Worm (Caenorhabditis elegans) whole organism, early embryonic: Measurements from ENCODE around the gene hmg-12.

ENCODE experiments used
- B0310.2 ChIP-seq: sonication (generic microtip); optimal IDR thresholded peaks from 2 replicates; lab custom pipeline; 2016; ENCODE audit warnings: mild to moderate bottlenecking, missing genetic modification characterization, missing compliant biosample characterization
- F13C5.2 ChIP-seq: sonication (generic microtip); optimal IDR thresholded peaks from 2 replicates; lab custom pipeline; 2017; ENCODE audit warnings: mild to moderate bottlenecking, missing genetic modification characterization, inconsistent platforms, missing compliant biosample characterization
- aly-1 ChIP-seq: sonication (generic microtip); optimal IDR thresholded peaks from 2 replicates; lab custom pipeline; 2016; ENCODE audit warnings: missing genetic modification characterization, missing compliant biosample characterization
- ama-1 ChIP-seq: fragments of 150-350 bp; optimal IDR thresholded peaks from 2 replicates; lab custom pipeline; 2014
- ceh-36 ChIP-seq: sonication (generic microtip); optimal IDR thresholded peaks from 2 replicates; lab custom pipeline; 2016; ENCODE audit warnings: missing genetic modification characterization, inconsistent platforms, missing compliant biosample characterization
- ets-7 ChIP-seq: sonication (generic microtip); optimal IDR thresholded peaks from 2 replicates; lab custom pipeline; 2016; ENCODE audit warnings: missing genotype, missing genetic modification characterization, missing compliant biosample characterization
- flt-1 ChIP-seq: fragments of 200-800 bp; sonication (Bioruptor generic); IDR thresholded peaks from 2 replicates; pipeline ENCODE4 v1.3.6; 2022; ENCODE audit warnings: missing genetic modification characterization, missing compliant biosample characterization
- hmbx-1 ChIP-seq: sonication (generic microtip); optimal IDR thresholded peaks from 2 replicates; lab custom pipeline; 2016; ENCODE audit warnings: mild to moderate bottlenecking, missing genetic modification characterization, missing compliant biosample characterization
- scrt-1 ChIP-seq: fragments of 200-800 bp; sonication (Bioruptor generic); IDR thresholded peaks from 2 replicates; pipeline ENCODE4 v1.3.6; 2022; ENCODE audit warnings: missing genetic modification characterization, missing compliant biosample characterization
- tra-4 ChIP-seq: sonication (generic microtip); optimal IDR thresholded peaks from 2 replicates; lab custom pipeline; 2017; ENCODE audit warnings: missing genetic modification characterization, missing compliant biosample characterization

ce11 chrII:11910569-11910968 lies 5.7 kb upstream of the hmg-12 start:
- TF ChIP-seq tra-4 (no peak), ets-7 (tag; lab: Kevin White, UChicago) (no peak), B0310.2 (no peak), ceh-36 (tag; lab: Kevin White, UChicago) (no peak), ama-1 (no peak), flt-1 (GFP tag; lab: Robert Waterston, UW) (no peak), F13C5.2 (tag; lab: Kevin White, UChicago) (no peak), hmbx-1 (no peak), aly-1 (no peak), scrt-1 (GFP tag; lab: Robert Waterston, UW) (no peak)
